Worm (Caenorhabditis elegans) whole organism, early embryonic: ENCODE results near the gene T20D3.6.

Experiments
- B0310.2 ChIP-seq: sonication (generic microtip); optimal IDR thresholded peaks from 2 replicates; lab custom pipeline; 2016; ENCODE audit warnings: mild to moderate bottlenecking, missing genetic modification characterization, missing compliant biosample characterization
- F13C5.2 ChIP-seq: sonication (generic microtip); optimal IDR thresholded peaks from 2 replicates; lab custom pipeline; 2017; ENCODE audit warnings: mild to moderate bottlenecking, missing genetic modification characterization, inconsistent platforms, missing compliant biosample characterization
- aly-1 ChIP-seq: sonication (generic microtip); optimal IDR thresholded peaks from 2 replicates; lab custom pipeline; 2016; ENCODE audit warnings: missing genetic modification characterization, missing compliant biosample characterization
- ama-1 ChIP-seq: fragments of 150-350 bp; optimal IDR thresholded peaks from 2 replicates; lab custom pipeline; 2014
- ceh-13 ChIP-seq: fragments of 200-800 bp; sonication (Bioruptor generic); optimal IDR thresholded peaks from 2 replicates; lab custom pipeline; 2018; ENCODE audit warnings: mild to moderate bottlenecking, missing genetic modification characterization, missing compliant biosample characterization
- ceh-36 ChIP-seq: sonication (generic microtip); optimal IDR thresholded peaks from 2 replicates; lab custom pipeline; 2016; ENCODE audit warnings: missing genetic modification characterization, inconsistent platforms, missing compliant biosample characterization
- ets-7 ChIP-seq: sonication (generic microtip); optimal IDR thresholded peaks from 2 replicates; lab custom pipeline; 2016; ENCODE audit warnings: missing genotype, missing genetic modification characterization, missing compliant biosample characterization
- flt-1 ChIP-seq: fragments of 200-800 bp; sonication (Bioruptor generic); IDR thresholded peaks from 2 replicates; pipeline ENCODE4 v1.3.6; 2022; ENCODE audit warnings: missing genetic modification characterization, missing compliant biosample characterization
- hmbx-1 ChIP-seq: sonication (generic microtip); optimal IDR thresholded peaks from 2 replicates; lab custom pipeline; 2016; ENCODE audit warnings: mild to moderate bottlenecking, missing genetic modification characterization, missing compliant biosample characterization
- hmg-4 ChIP-seq: fragments of 200-800 bp; sonication (Bioruptor generic); optimal IDR thresholded peaks from 2 replicates; lab custom pipeline; 2018; ENCODE audit warnings: mild to moderate bottlenecking, missing genetic modification characterization, missing compliant biosample characterization
- hnd-1 ChIP-seq: sonication (generic microtip); optimal IDR thresholded peaks from 2 replicates; lab custom pipeline; 2016; ENCODE audit warnings: missing genetic modification characterization, missing compliant biosample characterization
- pes-1 ChIP-seq: fragments of 200-800 bp; sonication (Bioruptor generic); IDR thresholded peaks from 2 replicates; pipeline ENCODE4 v1.3.6; 2022; ENCODE audit warnings: missing genetic modification reagents, missing genetic modification characterization, missing compliant biosample characterization
- scrt-1 ChIP-seq: fragments of 200-800 bp; sonication (Bioruptor generic); IDR thresholded peaks from 2 replicates; pipeline ENCODE4 v1.3.6; 2022; ENCODE audit warnings: missing genetic modification characterization, missing compliant biosample characterization
- sea-1 ChIP-seq: fragments of 200-800 bp; sonication (Bioruptor generic); conservative IDR thresholded peaks from 2 replicates; pipeline ENCODE4 v1.3.6; 2022; ENCODE audit warnings: missing genetic modification characterization, missing compliant biosample characterization
- tbx-11 ChIP-seq: fragments of 200-800 bp; sonication (Bioruptor generic); IDR thresholded peaks from 2 replicates; pipeline ENCODE4 v1.3.6; 2022; ENCODE audit warnings: missing genetic modification characterization, missing compliant biosample characterization
- tbx-37 ChIP-seq: fragments of 200-800 bp; sonication (Bioruptor generic); conservative IDR thresholded peaks from 2 replicates; pipeline ENCODE4 v1.3.6; 2022; ENCODE audit warnings: missing genetic modification reagents, missing genetic modification characterization, missing compliant biosample characterization
- tra-4 ChIP-seq: sonication (generic microtip); optimal IDR thresholded peaks from 2 replicates; lab custom pipeline; 2017; ENCODE audit warnings: missing genetic modification characterization, missing compliant biosample characterization

T20D3.6 gene

ce11 chrIV:9339205-9339604 lies at the start of gene T20D3.6:
T20D3.6 (minus strand) TSS chrIV:9339305.
- no peak for TF ChIP-seq scrt-1
- no peak for TF ChIP-seq hnd-1 (tag; lab: Kevin White, UChicago)
- no peak for TF ChIP-seq hmg-4
- no peak for TF ChIP-seq ama-1
- TF ChIP-seq tra-4, result no peak
- TF ChIP-seq ets-7 (tag; lab: Kevin White, UChicago), result no peak
- TF ChIP-seq flt-1, result no peak
- no peak for TF ChIP-seq hmbx-1 (tag; lab: Kevin White, UChicago)
- TF ChIP-seq pes-1 (GFP tag; lab: Robert Waterston, UW), result no peak
- no peak for TF ChIP-seq sea-1 (GFP tag; lab: Robert Waterston, UW)
- no peak for TF ChIP-seq ceh-13 (GFP tag; lab: Kevin White, UChicago)
- TF ChIP-seq tbx-11 (GFP tag; lab: Robert Waterston, UW), result no peak
- no peak for TF ChIP-seq B0310.2 (tag; lab: Kevin White, UChicago)
- TF ChIP-seq F13C5.2 (tag; lab: Kevin White, UChicago), result no peak
- TF ChIP-seq ceh-36, result no peak
- no peak for TF ChIP-seq tbx-37
- no peak for TF ChIP-seq aly-1 (tag; lab: Kevin White, UChicago)

- TF ChIP-seq tbx-37, result no peak
- no peak for TF ChIP-seq flt-1
- no peak for TF ChIP-seq tra-4
- no peak for TF ChIP-seq ets-7 (tag; lab: Kevin White, UChicago)
- no peak for TF ChIP-seq ceh-36
- TF ChIP-seq hnd-1 (tag; lab: Kevin White, UChicago), result no peak
- no peak for TF ChIP-seq ceh-13 (GFP tag; lab: Kevin White, UChicago)
- TF ChIP-seq sea-1 (GFP tag; lab: Robert Waterston, UW), result no peak
- TF ChIP-seq aly-1 (tag; lab: Kevin White, UChicago), result no peak
- TF ChIP-seq pes-1 (GFP tag; lab: Robert Waterston, UW), result no peak
- no peak for TF ChIP-seq F13C5.2 (tag; lab: Kevin White, UChicago)
- TF ChIP-seq ama-1, result no peak
- TF ChIP-seq hmbx-1 (tag; lab: Kevin White, UChicago), result no peak
Observed at ce11 chrIV:9386038-9386437, 46.9 kb upstream of the T20D3.6 start, which contains the start of gene daf-15. daf-15 (plus strand) TSS chrIV:9386208.

- no peak for TF ChIP-seq B0310.2 (tag; lab: Kevin White, UChicago)
- TF ChIP-seq ceh-13 (GFP tag; lab: Kevin White, UChicago), result no peak
- TF ChIP-seq hmg-4, result no peak
- no peak for TF ChIP-seq pes-1 (GFP tag; lab: Robert Waterston, UW)
- no peak for TF ChIP-seq scrt-1
- TF ChIP-seq ets-7 (tag; lab: Kevin White, UChicago), result no peak
- TF ChIP-seq flt-1, result no peak
- no peak for TF ChIP-seq tbx-11 (GFP tag; lab: Robert Waterston, UW)
- no peak for TF ChIP-seq tra-4
- no peak for TF ChIP-seq ama-1
- no peak for TF ChIP-seq hmbx-1 (tag; lab: Kevin White, UChicago)
- no peak for TF ChIP-seq aly-1 (tag; lab: Kevin White, UChicago)
- no peak for TF ChIP-seq sea-1 (GFP tag; lab: Robert Waterston, UW)
- TF ChIP-seq tbx-37, result no peak
- TF ChIP-seq hnd-1 (tag; lab: Kevin White, UChicago), result no peak
- TF ChIP-seq F13C5.2 (tag; lab: Kevin White, UChicago), result no peak
- TF ChIP-seq ceh-36, result no peak
Observed at ce11 chrIV:9384826-9385225, 45.7 kb upstream of the T20D3.6 start, which contains the start of gene C10C5.7. C10C5.7 (plus strand) TSS chrIV:9385126.

- no peak for TF ChIP-seq tbx-11 (GFP tag; lab: Robert Waterston, UW)
- no peak for TF ChIP-seq flt-1
- no peak for TF ChIP-seq ets-7 (tag; lab: Kevin White, UChicago)
- no peak for TF ChIP-seq pes-1 (GFP tag; lab: Robert Waterston, UW)
- TF ChIP-seq B0310.2 (tag; lab: Kevin White, UChicago), result no peak
Observed at ce11 chrIV:9381136-9381535, 42.0 kb upstream of the T20D3.6 start, which contains the start of gene C10C5.5. C10C5.5 (plus strand) TSS chrIV:9381436.

- TF ChIP-seq tbx-11 (GFP tag; lab: Robert Waterston, UW) (no peak), sea-1 (GFP tag; lab: Robert Waterston, UW) (no peak), aly-1 (tag; lab: Kevin White, UChicago) (no peak), ets-7 (tag; lab: Kevin White, UChicago) (no peak), pes-1 (GFP tag; lab: Robert Waterston, UW) (no peak), tra-4 (no peak), B0310.2 (tag; lab: Kevin White, UChicago) (no peak), scrt-1 (no peak), ceh-36 (no peak), flt-1 (no peak), hnd-1 (tag; lab: Kevin White, UChicago) (no peak), ceh-13 (GFP tag; lab: Kevin White, UChicago) (no peak), hmg-4 (no peak), tbx-37 (no peak), hmbx-1 (tag; lab: Kevin White, UChicago) (no peak)
Observed at ce11 chrIV:9378272-9378671, 39.2 kb upstream of the T20D3.6 start, which contains the start of gene C10C5.4. C10C5.4 (plus strand) TSS chrIV:9378552.

- no peak for TF ChIP-seq tbx-37
- TF ChIP-seq aly-1 (tag; lab: Kevin White, UChicago), result no peak
- TF ChIP-seq sea-1 (GFP tag; lab: Robert Waterston, UW), result no peak
- TF ChIP-seq B0310.2 (tag; lab: Kevin White, UChicago), result no peak
Observed at ce11 chrIV:9376550-9376949, 37.4 kb upstream of the T20D3.6 start.

- TF ChIP-seq F13C5.2 (tag; lab: Kevin White, UChicago), result no peak
- no peak for TF ChIP-seq scrt-1
Observed at ce11 chrIV:9374529-9374928, 35.4 kb upstream of the T20D3.6 start, which contains the start of gene C10C5.3. C10C5.3 (plus strand) TSS chrIV:9374829.

ce11 chrIV:9371126-9371525 lies 32.0 kb upstream of the T20D3.6 start, which contains the start of gene fbxc-58:
fbxc-58 (plus strand) TSS chrIV:9371508.
- TF ChIP-seq tra-4, result no peak
- TF ChIP-seq tbx-37, result no peak
- no peak for TF ChIP-seq hnd-1 (tag; lab: Kevin White, UChicago)
